Fruit fly (Drosophila melanogaster): Measurements from ENCODE around the gene mRpL20.

The mRpL20 gene

DNA sequence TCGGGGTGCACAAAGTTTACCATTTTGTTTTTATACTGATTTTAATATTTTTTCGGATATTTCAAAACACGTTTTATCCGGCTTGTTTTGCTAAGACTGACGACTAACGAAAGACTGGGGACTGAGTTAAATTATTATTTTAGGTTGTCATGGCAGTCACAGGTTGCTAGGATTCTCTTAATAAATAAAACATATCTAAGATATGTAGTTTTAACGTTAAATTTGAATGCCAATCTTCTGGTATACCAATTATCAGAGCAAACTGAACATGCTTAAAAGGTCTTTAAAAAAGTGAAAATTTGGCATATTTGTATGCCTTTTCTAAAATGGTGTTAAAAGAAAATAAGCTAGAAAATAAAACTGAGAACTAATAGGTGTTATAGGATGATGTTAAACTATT is 8.7 kb upstream of the mRpL20 start, which contains the start of gene Zmynd10:
Gene Zmynd10, minus strand, starts transcription at position 101 of the 400 bp plus-strand sequence.
- TF ChIP-seq Myc (optimal IDR thresholded peaks at IDR 0.05) = no peak
- no peak for TF ChIP-seq ttk (optimal IDR thresholded peaks at IDR 0.05)
- no peak for TF ChIP-seq Sin3A (optimal IDR thresholded peaks at IDR 0.05)
- TF ChIP-seq psq (optimal IDR thresholded peaks at IDR 0.05) = no peak
- no peak for TF ChIP-seq h (optimal IDR thresholded peaks at IDR 0.05)
- TF ChIP-seq insv (optimal IDR thresholded peaks at IDR 0.05) = no peak

DNA sequence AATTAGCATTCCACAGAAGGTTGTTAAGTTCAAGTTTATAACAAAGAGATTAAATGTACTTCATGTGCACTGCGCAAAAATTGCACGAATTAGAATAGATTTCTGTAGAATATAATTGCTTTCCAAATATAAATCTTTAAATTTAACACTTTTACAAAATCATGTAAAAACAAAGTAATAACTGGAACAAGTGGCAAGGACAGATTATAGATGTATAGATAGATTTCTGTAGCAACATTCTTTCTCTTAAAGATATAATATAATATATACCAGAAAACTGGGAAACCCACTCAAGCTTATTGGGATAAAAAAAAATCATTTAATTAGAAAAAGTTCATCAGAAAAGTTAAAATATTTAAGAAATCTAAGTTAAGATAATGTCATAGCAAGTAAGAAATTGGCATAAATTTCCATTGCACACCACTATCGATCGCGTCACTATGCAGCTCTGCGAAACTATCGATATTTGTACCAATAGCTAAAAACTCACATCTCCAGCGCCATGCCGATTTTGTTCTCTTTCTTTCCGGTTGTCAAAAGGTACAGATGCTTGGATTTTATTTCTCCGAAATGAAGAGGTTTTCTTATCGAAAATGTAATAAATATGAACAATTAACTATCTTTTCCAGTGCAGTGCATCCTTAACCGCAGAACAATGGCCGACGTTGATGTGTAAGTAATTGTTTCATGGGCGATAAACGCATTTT is 5.3 kb upstream of the mRpL20 start, which contains the start of gene RpS12:
Gene RpS12, plus strand, starts transcription at position 499 of the 707 bp plus-strand sequence.
- no peak for TF ChIP-seq Sin3A (optimal IDR thresholded peaks at IDR 0.05)
- TF ChIP-seq ttk (optimal IDR thresholded peaks at IDR 0.05) = no peak
- TF ChIP-seq psq (optimal IDR thresholded peaks at IDR 0.05) = no peak
- no peak for TF ChIP-seq Myc (optimal IDR thresholded peaks at IDR 0.05)
- no peak for TF ChIP-seq h (optimal IDR thresholded peaks at IDR 0.05)
- no peak for TF ChIP-seq insv (optimal IDR thresholded peaks at IDR 0.05)

DNA sequence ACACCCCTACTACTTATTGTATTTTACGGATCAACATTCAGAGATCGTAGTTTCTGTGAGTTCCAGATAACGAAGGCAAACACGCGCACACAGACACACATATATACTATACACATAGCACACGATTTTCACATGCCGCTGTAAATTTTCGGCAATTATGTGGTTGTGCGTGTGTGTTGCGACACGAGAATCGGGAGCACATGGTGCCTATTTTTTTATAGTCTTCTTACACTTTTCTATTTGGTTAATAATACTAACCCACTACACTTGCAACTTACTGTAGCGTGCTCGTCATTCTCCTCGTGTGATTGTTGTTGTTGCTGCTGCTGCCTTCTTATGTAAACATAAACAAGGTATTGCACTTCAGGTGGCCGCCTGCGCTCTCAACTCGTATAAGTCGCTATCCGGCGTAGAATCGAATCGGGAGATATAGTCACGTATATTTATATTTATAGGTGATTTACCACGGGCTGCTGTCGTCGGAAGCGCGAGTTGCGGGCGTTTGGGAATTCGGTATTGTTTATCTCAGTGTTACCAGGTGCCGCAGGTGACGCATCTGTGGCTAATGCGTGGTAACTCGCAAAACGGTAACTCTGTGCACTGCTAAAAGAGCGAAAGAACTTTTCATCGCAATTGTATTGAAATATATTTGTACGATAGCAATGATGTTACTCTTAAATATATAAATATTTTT is 4.6 kb upstream of the mRpL20 start, which contains the start of gene Adk2:
Gene Adk2, minus strand, starts transcription at position 529 of the 694 bp plus-strand sequence.
- TF ChIP-seq h (optimal IDR thresholded peaks at IDR 0.05) (no peak), ttk (optimal IDR thresholded peaks at IDR 0.05) (no peak), psq (optimal IDR thresholded peaks at IDR 0.05) (no peak), Sin3A (optimal IDR thresholded peaks at IDR 0.05) (no peak), Myc (optimal IDR thresholded peaks at IDR 0.05) (no peak), insv (optimal IDR thresholded peaks at IDR 0.05) (no peak)

DNA sequence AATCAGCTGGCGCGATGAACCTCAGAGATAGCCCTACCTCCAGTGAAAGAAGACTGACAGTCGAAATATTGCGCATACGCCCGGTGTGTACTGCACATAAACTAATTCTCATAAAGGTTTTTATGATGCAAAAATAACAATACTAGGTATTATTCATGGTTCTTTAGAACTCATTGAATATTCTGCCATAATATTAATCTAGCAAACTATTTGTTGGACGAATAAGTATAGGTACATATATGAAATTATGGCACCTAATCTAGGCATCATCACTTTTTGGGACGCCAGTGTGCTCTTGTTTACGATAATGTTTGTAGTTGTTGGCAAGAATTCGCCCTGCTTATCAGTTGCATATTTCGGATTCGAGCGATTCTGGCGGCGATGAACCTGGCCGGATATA is 4.1 kb upstream of the mRpL20 start:
- TF ChIP-seq insv (optimal IDR thresholded peaks at IDR 0.05) (no peak), psq (optimal IDR thresholded peaks at IDR 0.05) (no peak), h (optimal IDR thresholded peaks at IDR 0.05) (no peak), Myc (optimal IDR thresholded peaks at IDR 0.05) (no peak), ttk (optimal IDR thresholded peaks at IDR 0.05) (no peak), Sin3A (optimal IDR thresholded peaks at IDR 0.05) (no peak)

DNA sequence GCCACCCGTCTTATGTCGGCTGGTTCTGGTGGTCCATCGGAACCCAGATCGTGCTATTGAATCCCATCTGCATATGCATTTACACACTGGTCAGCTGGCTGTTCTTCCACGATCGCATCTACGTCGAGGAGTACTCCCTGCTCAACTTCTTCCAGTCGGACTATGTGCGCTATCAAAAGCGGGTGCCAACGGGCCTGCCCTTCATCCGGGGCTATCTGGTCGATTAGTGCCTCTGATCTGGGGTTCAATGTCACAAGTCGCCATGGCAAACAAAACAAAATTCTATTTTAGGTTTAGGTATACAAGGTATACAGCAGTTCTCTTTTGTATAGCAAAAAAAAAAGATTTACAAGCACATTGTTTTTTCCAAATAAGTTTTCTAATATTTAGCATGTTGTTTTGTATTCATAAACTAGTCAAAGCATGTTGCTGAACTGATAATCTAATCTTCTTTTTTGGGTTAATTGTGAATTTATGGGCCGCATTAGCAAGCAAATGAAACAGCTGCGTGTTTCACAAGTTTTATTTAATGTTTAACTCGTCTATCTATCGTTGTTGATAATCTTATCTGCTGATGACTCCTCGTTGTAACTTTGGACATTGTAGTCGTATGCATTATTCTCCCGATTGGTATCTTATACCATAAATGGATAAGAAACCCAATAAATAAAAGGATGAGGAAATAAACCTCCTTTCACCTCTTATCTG is 1.7 kb upstream of the mRpL20 start:
- no peak for TF ChIP-seq ttk (optimal IDR thresholded peaks at IDR 0.05)
- no peak for TF ChIP-seq Sin3A (optimal IDR thresholded peaks at IDR 0.05)
- TF ChIP-seq Myc (optimal IDR thresholded peaks at IDR 0.05) = no peak
- no peak for TF ChIP-seq h (optimal IDR thresholded peaks at IDR 0.05)
- no peak for TF ChIP-seq psq (optimal IDR thresholded peaks at IDR 0.05)
- TF ChIP-seq insv (optimal IDR thresholded peaks at IDR 0.05) = no peak

DNA sequence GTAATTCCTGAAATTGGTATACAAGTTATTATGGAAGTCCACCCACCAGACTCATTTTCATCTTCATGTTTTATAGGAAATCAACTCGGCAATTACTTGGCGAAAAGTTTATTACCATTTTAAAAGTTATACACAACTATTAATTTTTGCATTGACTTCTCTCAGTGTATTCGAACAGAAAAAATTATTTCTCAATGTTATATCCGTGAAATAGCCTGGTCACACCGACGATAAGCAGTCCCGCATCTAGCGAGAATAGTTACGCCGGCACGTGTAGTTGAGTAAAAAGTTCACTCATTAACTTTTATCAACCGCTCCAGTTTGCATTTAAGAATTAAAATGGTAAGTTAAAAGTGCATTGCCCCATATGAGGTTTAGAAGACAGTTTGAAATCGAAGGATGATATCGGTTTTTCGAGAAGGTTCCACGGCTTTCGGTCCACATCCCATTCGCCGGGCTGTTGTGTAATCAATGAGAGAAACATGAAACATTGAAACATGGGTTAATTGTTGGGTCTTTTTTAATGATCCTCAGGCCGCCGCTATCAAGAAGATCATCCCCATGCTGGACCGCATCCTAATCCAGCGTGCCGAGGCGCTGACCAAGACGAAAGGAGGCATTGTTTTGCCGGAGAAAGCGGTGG is 1.7 kb downstream of the mRpL20 start, which contains the start of gene CG11267:
Gene CG11267, plus strand, starts transcription at position 228 of the 643 bp plus-strand sequence.
- TF ChIP-seq ttk (optimal IDR thresholded peaks at IDR 0.05) (no peak), insv (optimal IDR thresholded peaks at IDR 0.05) (no peak), psq (optimal IDR thresholded peaks at IDR 0.05) (no peak), Myc (optimal IDR thresholded peaks at IDR 0.05) (no peak), Sin3A (optimal IDR thresholded peaks at IDR 0.05) (no peak), h (optimal IDR thresholded peaks at IDR 0.05) (no peak)

DNA sequence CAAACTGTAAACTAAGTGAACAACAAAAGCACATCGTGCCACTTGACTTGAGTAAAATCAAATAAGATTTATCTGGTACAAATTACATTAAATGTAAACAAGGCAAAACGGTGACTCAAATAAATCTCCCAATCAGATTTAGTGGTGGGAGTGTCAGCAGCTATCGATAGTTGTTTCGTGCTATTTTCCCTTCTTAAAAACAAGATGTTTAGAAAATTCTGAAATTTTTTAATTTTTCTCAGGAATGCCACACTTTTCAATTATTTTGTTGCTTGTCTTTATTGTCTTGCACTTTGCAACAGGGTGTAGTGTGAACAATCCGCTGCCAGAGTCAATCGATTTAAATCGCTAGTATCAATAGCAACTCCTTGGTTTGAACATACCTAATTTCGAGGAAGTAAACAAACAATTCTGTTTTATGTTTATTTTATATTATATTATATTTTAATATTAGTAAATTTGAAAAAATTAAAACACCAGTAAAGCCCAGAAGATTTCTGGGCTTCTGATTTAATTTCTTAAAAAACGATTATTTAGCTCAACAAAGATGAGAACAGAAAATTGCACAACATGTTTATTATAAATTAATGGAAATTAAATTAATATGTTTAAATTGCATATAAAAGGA is 2.4 kb downstream of the mRpL20 start, which contains the start of gene MICAL-like:
Gene MICAL-like, minus strand, starts transcription at position 138 of the 628 bp plus-strand sequence.
- no peak for TF ChIP-seq Sin3A (optimal IDR thresholded peaks at IDR 0.05)
- TF ChIP-seq h (optimal IDR thresholded peaks at IDR 0.05) = no peak
- no peak for TF ChIP-seq psq (optimal IDR thresholded peaks at IDR 0.05)
- no peak for TF ChIP-seq ttk (optimal IDR thresholded peaks at IDR 0.05)
- TF ChIP-seq insv (optimal IDR thresholded peaks at IDR 0.05) = no peak
- TF ChIP-seq Myc (optimal IDR thresholded peaks at IDR 0.05) = no peak

DNA sequence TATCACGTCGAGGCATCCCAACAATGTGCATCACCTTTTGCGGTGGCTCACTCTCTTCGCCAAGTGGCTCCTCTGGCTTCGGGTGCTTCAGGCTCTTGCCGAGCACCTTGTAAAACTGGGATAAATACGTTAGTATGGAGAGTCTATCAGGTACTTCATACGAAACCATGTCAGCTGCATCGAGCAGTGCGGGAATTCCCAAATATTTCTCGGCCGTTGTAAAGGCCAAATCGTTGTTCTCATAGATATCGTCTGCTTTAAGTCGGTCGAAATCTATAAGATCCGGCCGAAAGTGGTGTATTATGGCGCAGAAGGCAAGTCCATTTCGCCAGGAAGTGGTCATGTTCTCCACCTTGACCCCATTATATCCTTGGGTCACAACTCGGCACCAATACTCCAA is 3.0 kb downstream of the mRpL20 start:
- no peak for TF ChIP-seq Sin3A (optimal IDR thresholded peaks at IDR 0.05)
- no peak for TF ChIP-seq Myc (optimal IDR thresholded peaks at IDR 0.05)
- TF ChIP-seq ttk (optimal IDR thresholded peaks at IDR 0.05) = no peak
- TF ChIP-seq psq (optimal IDR thresholded peaks at IDR 0.05) = no peak
- TF ChIP-seq insv (optimal IDR thresholded peaks at IDR 0.05) = no peak
- TF ChIP-seq h (optimal IDR thresholded peaks at IDR 0.05) = no peak

DNA sequence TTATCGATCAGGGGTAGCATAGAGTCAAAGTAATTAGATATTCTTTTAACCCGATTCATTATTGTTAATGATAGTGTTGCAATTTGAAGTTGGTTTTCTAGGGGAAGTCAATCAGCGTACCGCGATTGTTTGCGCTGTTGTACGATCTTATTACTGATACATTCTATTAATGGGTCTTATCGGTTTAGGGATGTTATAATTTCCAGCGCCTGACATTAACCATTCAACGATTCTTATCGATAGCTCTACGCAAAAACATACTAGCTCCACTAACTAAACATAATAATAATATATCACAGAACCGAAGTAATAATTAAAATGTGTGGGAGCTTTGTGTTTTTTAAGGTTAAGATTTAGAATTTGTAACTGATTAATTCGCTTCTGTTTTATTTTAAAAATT is 6.2 kb downstream of the mRpL20 start, which contains the start of gene Cul6:
Gene Cul6, minus strand, starts transcription at position 175 of the 400 bp plus-strand sequence.
- TF ChIP-seq psq (optimal IDR thresholded peaks at IDR 0.05) (no peak), ttk (optimal IDR thresholded peaks at IDR 0.05) (no peak), Myc (optimal IDR thresholded peaks at IDR 0.05) (no peak), Sin3A (optimal IDR thresholded peaks at IDR 0.05) (no peak), insv (optimal IDR thresholded peaks at IDR 0.05) (no peak), h (optimal IDR thresholded peaks at IDR 0.05) (no peak)

DNA sequence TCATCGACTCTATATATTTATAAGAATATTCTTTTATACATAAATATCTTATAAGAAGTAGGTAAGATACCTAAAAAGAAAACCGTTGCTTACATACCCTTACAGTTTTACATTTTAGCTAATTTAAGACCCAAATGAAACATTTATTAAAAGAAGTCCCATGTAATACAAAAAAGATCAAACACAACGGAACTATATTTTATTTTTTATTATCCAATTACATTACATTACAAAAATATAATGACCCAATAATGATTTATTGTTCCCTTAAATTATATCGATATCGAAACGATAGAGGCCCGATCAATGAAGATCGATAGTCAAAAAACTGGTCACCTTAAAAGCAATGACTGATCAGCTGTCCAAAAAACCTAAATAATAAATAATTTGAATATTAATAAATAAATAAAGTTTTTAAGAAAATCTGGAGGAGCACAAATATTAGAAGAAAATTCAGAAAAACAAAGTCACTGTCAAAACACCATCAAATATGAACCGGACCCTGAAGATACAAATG is 9.7 kb downstream of the mRpL20 start:
- no peak for TF ChIP-seq h (optimal IDR thresholded peaks at IDR 0.05)
- TF ChIP-seq psq (optimal IDR thresholded peaks at IDR 0.05) = no peak
- TF ChIP-seq Myc (optimal IDR thresholded peaks at IDR 0.05) = no peak
- TF ChIP-seq Sin3A (optimal IDR thresholded peaks at IDR 0.05) = no peak
- no peak for TF ChIP-seq insv (optimal IDR thresholded peaks at IDR 0.05)
- TF ChIP-seq ttk (optimal IDR thresholded peaks at IDR 0.05) = no peak
